Fruit fly (Drosophila melanogaster) whole organism, wandering third instar larva: ENCODE data around the gene CG5882.

Experiments used
- CG32264 ChIP-seq: fragments of 200-800 bp; sonication (Bioruptor generic); optimal IDR thresholded peaks from 2 replicates; lab custom pipeline; 2016; ENCODE audit warnings: missing biosample characterization, missing genetic modification characterization
- CrebA ChIP-seq: fragments of 200-800 bp; sonication (Bioruptor generic); optimal IDR thresholded peaks from 2 replicates; lab custom pipeline; 2016; ENCODE audit warnings: missing biosample characterization, mild to moderate bottlenecking, missing genetic modification characterization, borderline replicate concordance
- Dfd ChIP-seq: fragments of >200 bp; optimal IDR thresholded peaks from 2 replicates; lab custom pipeline; 2017; ENCODE audit warnings: missing biosample characterization, missing genetic modification characterization
- Dif ChIP-seq: fragments of 200-275, 200-300 bp; sonication (Bioruptor generic); optimal IDR thresholded peaks from 2 replicates; lab custom pipeline; 2018; ENCODE audit warnings: missing biosample characterization, missing genetic modification characterization; ENCODE audit not compliant: partially characterized antibody
- HLH106 ChIP-seq: fragments of 200-800 bp; optimal IDR thresholded peaks from 3 replicates; lab custom pipeline; 2019; ENCODE audit warnings: missing biosample characterization, mild to moderate bottlenecking, missing genetic modification characterization, moderate library complexity
- Hnf4 ChIP-seq: fragments of 200-800 bp; sonication (Bioruptor generic); optimal IDR thresholded peaks from 2 replicates; lab custom pipeline; 2016; ENCODE audit warnings: missing biosample characterization, mild to moderate bottlenecking, missing genetic modification characterization
- Hr78 ChIP-seq: fragments of >200 bp; optimal IDR thresholded peaks from 2 replicates; lab custom pipeline; 2017; ENCODE audit warnings: missing biosample characterization, missing genetic modification characterization
- Hr83 ChIP-seq: fragments of 200-300 bp; sonication (Bioruptor generic); optimal IDR thresholded peaks from 2 replicates; lab custom pipeline; 2016; ENCODE audit warnings: missing biosample characterization, mild to moderate bottlenecking, missing genetic modification characterization, moderate library complexity; ENCODE audit not compliant: poor library complexity, severe bottlenecking
- Mio ChIP-seq: sonication (Bioruptor generic); optimal IDR thresholded peaks from 2 replicates; lab custom pipeline; 2016; ENCODE audit warnings: missing biosample characterization, missing genetic modification characterization
- Myc ChIP-seq: fragments of >200 bp; optimal IDR thresholded peaks from 2 replicates; lab custom pipeline; 2017
- N ChIP-seq: fragments of >200 bp; optimal IDR thresholded peaks from 2 replicates; lab custom pipeline; 2018; ENCODE audit warnings: missing biosample characterization, missing external identifiers, missing genetic modification characterization
- OdsH ChIP-seq: fragments of 200-800 bp; sonication (Bioruptor generic); optimal IDR thresholded peaks from 2 replicates; lab custom pipeline; 2016; ENCODE audit warnings: missing biosample characterization, mild to moderate bottlenecking, missing genetic modification characterization
- Rel ChIP-seq, 2 experiments: fragments of 200-800 bp; sonication (Bioruptor generic) in 1 of 2; optimal IDR thresholded peaks; 2 replicates in 1 of 2; 3 replicates in 1 of 2; lab custom pipeline; 2016 to 2019; ENCODE audit warnings: mild to moderate bottlenecking in 2 of 2, missing biosample characterization in 2 of 2, missing genetic modification characterization in 2 of 2, moderate library complexity in 1 of 2
- Sp1 ChIP-seq: fragments of 200-800 bp; sonication (Bioruptor generic); optimal IDR thresholded peaks from 3 replicates; lab custom pipeline; 2019; ENCODE audit warnings: missing biosample characterization, mild to moderate bottlenecking, missing genetic modification characterization, moderate library complexity
- Vsx2 ChIP-seq: fragments of 200-300, 225-300 bp; sonication (Bioruptor generic); optimal IDR thresholded peaks from 2 replicates; lab custom pipeline; 2018; ENCODE audit warnings: missing biosample characterization, missing genetic modification characterization; ENCODE audit not compliant: partially characterized antibody
- br ChIP-seq: fragments of 200-800 bp; sonication (Bioruptor generic); optimal IDR thresholded peaks from 2 replicates; lab custom pipeline; 2016; ENCODE audit warnings: missing biosample characterization, missing genetic modification characterization
- brk ChIP-seq: fragments of 200-800 bp; sonication (Bioruptor generic); optimal IDR thresholded peaks from 2 replicates; lab custom pipeline; 2016; ENCODE audit warnings: missing biosample characterization, mild to moderate bottlenecking, missing genetic modification characterization
- dl ChIP-seq, 2 experiments: fragments of 175-275, 200-275 bp in 1 of 2; fragments of 200-275 bp in 1 of 2; sonication (Bioruptor generic); optimal IDR thresholded peaks; lab custom pipeline; 2018; ENCODE audit warnings: mild to moderate bottlenecking in 2 of 2, missing biosample characterization in 2 of 2, missing genetic modification characterization in 2 of 2, moderate library complexity in 2 of 2; ENCODE audit not compliant: partially characterized antibody in 2 of 2, insufficient read depth in 1 of 2
- dmrt93B ChIP-seq: fragments of 200-800 bp; sonication (Bioruptor generic); optimal IDR thresholded peaks from 2 replicates; lab custom pipeline; 2018; ENCODE audit warnings: missing biosample characterization, mild to moderate bottlenecking, missing genetic modification characterization
- ey ChIP-seq: fragments of 200-800 bp; sonication (Bioruptor generic); optimal IDR thresholded peaks from 2 replicates; lab custom pipeline; 2016; ENCODE audit warnings: missing biosample characterization, missing genetic modification characterization
- foxo ChIP-seq, 2 experiments: fragments of 200-800 bp; sonication (Bioruptor generic); optimal IDR thresholded peaks; 2 replicates in 1 of 2; 3 replicates in 1 of 2; lab custom pipeline; 2016 to 2017; ENCODE audit warnings: missing biosample characterization in 2 of 2, missing genetic modification characterization in 2 of 2
- fru ChIP-seq: fragments of 200-800 bp; sonication (Bioruptor generic); optimal IDR thresholded peaks from 3 replicates; lab custom pipeline; 2016; ENCODE audit warnings: missing biosample characterization, mild to moderate bottlenecking, missing genetic modification characterization
- h ChIP-seq: fragments of 200-800 bp; sonication (Bioruptor generic); optimal IDR thresholded peaks from 3 replicates; lab custom pipeline; 2016; ENCODE audit warnings: missing biosample characterization, mild to moderate bottlenecking, missing genetic modification characterization
- jim ChIP-seq: fragments of 175-275, 200-325 bp; sonication (Bioruptor generic); optimal IDR thresholded peaks from 2 replicates; lab custom pipeline; 2016; ENCODE audit warnings: missing biosample characterization, mild to moderate bottlenecking, missing genetic modification characterization
- pan ChIP-seq: fragments of >200 bp; optimal IDR thresholded peaks from 2 replicates; lab custom pipeline; 2017
- psq ChIP-seq: fragments of 200-800 bp; sonication (Bioruptor generic); optimal IDR thresholded peaks from 3 replicates; lab custom pipeline; 2017; ENCODE audit warnings: missing biosample characterization, mild to moderate bottlenecking, missing genetic modification characterization, moderate library complexity
- rgr ChIP-seq: fragments of 200-800 bp; sonication (Bioruptor generic); optimal IDR thresholded peaks from 3 replicates; lab custom pipeline; 2016; ENCODE audit warnings: missing biosample characterization, mild to moderate bottlenecking, missing genetic modification characterization
- sage ChIP-seq: fragments of 200-800 bp; sonication (Bioruptor generic); optimal IDR thresholded peaks from 2 replicates; lab custom pipeline; 2016; ENCODE audit warnings: missing biosample characterization, mild to moderate bottlenecking, missing genetic modification characterization
- sv ChIP-seq: fragments of 200-800 bp; sonication (Bioruptor generic); optimal IDR thresholded peaks from 3 replicates; lab custom pipeline; 2016; ENCODE audit warnings: missing biosample characterization, missing genetic modification characterization
- tai ChIP-seq: sonication (Bioruptor generic); optimal IDR thresholded peaks from 2 replicates; lab custom pipeline; 2016; ENCODE audit warnings: missing biosample characterization, missing genetic modification characterization
- usp ChIP-seq: fragments of >200 bp; optimal IDR thresholded peaks from 2 replicates; lab custom pipeline; 2017; ENCODE audit warnings: missing biosample characterization, missing genetic modification characterization
- woc ChIP-seq: sonication (Bioruptor generic); optimal IDR thresholded peaks from 2 replicates; lab custom pipeline; 2016; ENCODE audit warnings: missing biosample characterization, mild to moderate bottlenecking, missing genetic modification characterization

The CG5882 gene

dm6 chr3R:27137914-27138323, 19.5 kb downstream of the CG5882 start:
- TF ChIP-seq psq (GFP tag; lab: Kevin White, UChicago) = no peak
- TF ChIP-seq N (GFP tag; lab: Kevin White, UChicago) = no peak
- no peak for TF ChIP-seq woc
- TF ChIP-seq Hr78 = no peak
- no peak for TF ChIP-seq rgr (GFP tag; lab: Kevin White, UChicago)
- TF ChIP-seq Dfd (GFP tag; lab: Kevin White, UChicago) = no peak
- no peak for TF ChIP-seq CrebA (GFP tag; lab: Kevin White, UChicago)
- TF ChIP-seq pan = no peak
- no peak for TF ChIP-seq fru (GFP tag; lab: Kevin White, UChicago)
- no peak for TF ChIP-seq Hnf4 (GFP tag; lab: Kevin White, UChicago)
- TF ChIP-seq brk (GFP tag; lab: Kevin White, UChicago) = no peak
- TF ChIP-seq ey (GFP tag; lab: Kevin White, UChicago) = no peak

- TF ChIP-seq Dif (GFP tag; lab: Kevin White, UChicago) = no peak
- no peak for TF ChIP-seq dmrt93B (GFP tag; lab: Kevin White, UChicago)
- TF ChIP-seq Hr83 (GFP tag; lab: Kevin White, UChicago) = no peak
- no peak for TF ChIP-seq jim (GFP tag; lab: Kevin White, UChicago)
These were observed 20.3 kb downstream of the CG5882 start for dm6 chr3R:27138700-27139099.

dm6 chr3R:27139963-27140362, 21.5 kb downstream of the CG5882 start:
- TF ChIP-seq h (GFP tag; lab: Kevin White, UChicago) = peak; percentile 7
- TF ChIP-seq foxo (GFP tag; optimal IDR thresholded peaks at IDR 0.05; lab: Kevin White, UChicago) = peak in 1 of 2 experiments; percentile 39
- peak; percentile 19 for TF ChIP-seq psq (GFP tag; lab: Kevin White, UChicago)
- peak; percentile 32 for TF ChIP-seq HLH106 (tag; lab: Kevin White, UChicago)
- peak; percentile 16 for TF ChIP-seq fru (GFP tag; lab: Kevin White, UChicago)
- no peak for TF ChIP-seq N (GFP tag; lab: Kevin White, UChicago)
- no peak for TF ChIP-seq Vsx2 (GFP tag; lab: Kevin White, UChicago)
- TF ChIP-seq Hr83 (GFP tag; lab: Kevin White, UChicago) = no peak
- TF ChIP-seq br (GFP tag; lab: Kevin White, UChicago) = peak; percentile 11

DNA sequence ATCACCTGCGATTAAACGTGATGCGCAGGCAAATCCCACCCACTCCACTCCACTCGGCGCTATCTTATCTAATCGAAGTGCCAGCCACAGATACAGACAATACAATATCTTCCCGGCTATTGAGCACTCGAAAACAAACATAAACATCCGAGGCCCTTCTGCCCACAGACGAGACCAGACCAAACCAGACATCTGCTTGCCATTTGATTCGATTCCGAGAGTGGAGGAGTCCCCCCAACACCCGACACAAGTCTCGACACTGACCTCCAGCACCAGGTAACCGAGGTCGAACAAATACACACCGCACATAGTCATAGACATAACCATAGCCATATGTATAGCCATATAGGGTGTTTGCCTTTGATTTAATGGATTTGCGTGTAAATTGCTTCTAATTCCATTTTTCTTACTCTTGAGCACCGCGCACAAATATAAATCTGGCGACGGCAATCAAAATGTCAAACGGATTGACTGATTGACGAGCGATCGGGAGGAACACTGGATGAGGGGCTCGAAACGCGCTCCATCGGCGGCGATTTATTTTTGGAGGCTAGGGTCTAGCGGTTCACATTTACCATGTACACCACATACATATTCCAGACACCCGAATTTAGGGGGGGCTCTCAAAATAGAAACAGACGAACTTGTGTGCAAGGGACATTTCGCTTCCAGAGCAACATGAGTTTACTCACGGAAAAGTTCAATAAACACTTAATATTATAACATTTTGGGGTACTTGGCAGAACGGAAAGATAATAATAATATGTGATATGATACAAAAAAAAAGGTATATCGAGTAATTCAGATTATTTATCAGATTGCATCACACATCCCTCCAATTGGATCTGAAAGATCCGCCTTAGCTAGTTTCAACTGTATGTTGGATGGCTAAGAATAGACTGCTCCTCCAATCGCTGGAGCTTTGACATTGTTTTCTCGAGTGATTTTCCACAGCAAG, 30.6 kb downstream of the CG5882 start:
- TF ChIP-seq CrebA (GFP tag; lab: Kevin White, UChicago) = no peak
- no peak for TF ChIP-seq sage
- no peak for TF ChIP-seq usp
- no peak for TF ChIP-seq Rel (GFP tag; optimal IDR thresholded peaks at IDR 0.05; lab: Kevin White, UChicago)
- no peak for TF ChIP-seq Rel (tag; optimal IDR thresholded peaks at IDR 0.05; lab: Kevin White, UChicago)
- TF ChIP-seq dmrt93B (GFP tag; lab: Kevin White, UChicago) = no peak
- TF ChIP-seq pan = no peak
- TF ChIP-seq Hr78 = no peak
- no peak for TF ChIP-seq sv (GFP tag; lab: Kevin White, UChicago)
- TF ChIP-seq dl (GFP tag; optimal IDR thresholded peaks at IDR 0.05; lab: Kevin White, UChicago; ENCODE audit: insufficient read depth in 1 of 2, partially characterized antibody in 2 of 2) = no peak
- TF ChIP-seq psq (GFP tag; lab: Kevin White, UChicago) = no peak
- no peak for TF ChIP-seq Hr83 (GFP tag; lab: Kevin White, UChicago)
- no peak for TF ChIP-seq Mio (GFP tag; lab: Kevin White, UChicago)
- no peak for TF ChIP-seq N (GFP tag; lab: Kevin White, UChicago)
- no peak for TF ChIP-seq Sp1 (GFP tag; lab: Kevin White, UChicago)
- TF ChIP-seq CG32264 = no peak
- no peak for TF ChIP-seq Myc (lab: Kevin White, UChicago)
- no peak for TF ChIP-seq HLH106 (tag; lab: Kevin White, UChicago)
- no peak for TF ChIP-seq tai (GFP tag; lab: Kevin White, UChicago)
- no peak for TF ChIP-seq fru (GFP tag; lab: Kevin White, UChicago)
- no peak for TF ChIP-seq OdsH (GFP tag; lab: Kevin White, UChicago)
- TF ChIP-seq, all 38 proteins: peak for 0
